Worm (Caenorhabditis elegans) whole organism, L2 larva: ENCODE results near the gene F07G6.5.

Source experiments
- F13H6.1 ChIP-seq: sonication (generic microtip); optimal IDR thresholded peaks from 2 replicates; lab custom pipeline; 2016; ENCODE audit warnings: missing genetic modification characterization, missing compliant biosample characterization
- ama-1 ChIP-seq: fragments of 150-350 bp; optimal IDR thresholded peaks from 2 replicates; lab custom pipeline; 2018; ENCODE audit warnings: inconsistent platforms
- ceh-82 ChIP-seq: fragments of 150-350 bp; optimal IDR thresholded peaks from 2 replicates; lab custom pipeline; 2014; ENCODE audit warnings: missing biosample characterization, missing genetic modification characterization
- egl-27 ChIP-seq: sonication (generic microtip); optimal IDR thresholded peaks from 3 replicates; lab custom pipeline; 2017; ENCODE audit warnings: missing biosample characterization, missing genetic modification reagents, missing genetic modification characterization
- lin-13 ChIP-seq: fragments of 150-350 bp; optimal IDR thresholded peaks from 2 replicates; lab custom pipeline; 2014; ENCODE audit warnings: missing biosample characterization, missing genetic modification reagents, missing genetic modification characterization
- mdl-1 ChIP-seq, 2 experiments: fragments of 150-350 bp in 1 of 2; sonication (generic microtip) in 1 of 2; optimal IDR thresholded peaks; 2 replicates each; lab custom pipeline; 2017; ENCODE audit warnings: missing biosample characterization in 2 of 2, missing genetic modification characterization in 2 of 2
- nhr-11 ChIP-seq: fragments of 150-350 bp; optimal IDR thresholded peaks from 2 replicates; lab custom pipeline; 2014; ENCODE audit warnings: missing biosample characterization, missing genetic modification characterization
- nhr-237 ChIP-seq: fragments of 150-350 bp; optimal IDR thresholded peaks from 2 replicates; lab custom pipeline; 2014; ENCODE audit warnings: missing biosample characterization, missing genetic modification characterization
- nhr-25 ChIP-seq: fragments of 150-350 bp; sonication (generic microtip); optimal IDR thresholded peaks from 3 replicates; lab custom pipeline; 2014; ENCODE audit warnings: missing biosample characterization, missing genetic modification characterization
- nhr-77 ChIP-seq: fragments of 150-350 bp; optimal IDR thresholded peaks from 2 replicates; lab custom pipeline; 2014; ENCODE audit warnings: missing biosample characterization, missing genetic modification characterization
- unc-55 ChIP-seq: fragments of 150-350 bp; sonication (generic microtip); optimal IDR thresholded peaks from 3 replicates; lab custom pipeline; 2014; ENCODE audit warnings: missing biosample characterization, missing genetic modification reagents, missing genetic modification characterization
- ztf-11 ChIP-seq: sonication (generic microtip); optimal IDR thresholded peaks from 2 replicates; lab custom pipeline; 2017; ENCODE audit warnings: missing biosample characterization, missing genetic modification characterization

- TF ChIP-seq unc-55 (GFP tag; lab: Kevin White, UChicago): no peak
- TF ChIP-seq lin-13 (GFP tag; lab: Kevin White, UChicago): no peak
- TF ChIP-seq ceh-82: no peak
- TF ChIP-seq nhr-11 (tag; lab: Kevin White, UChicago): no peak
- TF ChIP-seq mdl-1 (tag; optimal IDR thresholded peaks at IDR 0.05; lab: Kevin White, UChicago): no peak
- no peak for TF ChIP-seq F13H6.1 (tag; lab: Kevin White, UChicago)
- TF ChIP-seq nhr-237: no peak
- no peak for TF ChIP-seq ama-1 (lab: Kevin White, UChicago)
- TF ChIP-seq egl-27 (tag; lab: Kevin White, UChicago): no peak
- TF ChIP-seq nhr-25: no peak
- TF ChIP-seq ztf-11 (tag; lab: Kevin White, UChicago): no peak
- no peak for TF ChIP-seq nhr-77
Measured at ce11 chrX:1720359-1720758, 13.9 kb upstream of the F07G6.5 start, which contains the start of gene F07G6.8.
